Fruit fly (Drosophila melanogaster) whole organism, embryonic: ENCODE measurements around the gene CG8892.
A peak's percentile ranks its signal among the peaks of the same experiment; 100 is the strongest.

ENCODE experiments used
- CG11560 ChIP-seq: fragments of 200-800 bp; sonication (Bioruptor generic); IDR thresholded peaks from 3 replicates; pipeline ENCODE4 v1.3.6; 2022; ENCODE audit warnings: missing biosample characterization, missing genetic modification characterization
- CG12071 ChIP-seq: fragments of 200-800 bp; sonication (Bioruptor generic); optimal IDR thresholded peaks from 3 replicates; lab custom pipeline; 2018; ENCODE audit warnings: missing biosample characterization, mild to moderate bottlenecking, missing genetic modification characterization
- CG12942 ChIP-seq: fragments of 200-800 bp; sonication (Bioruptor generic); optimal IDR thresholded peaks from 3 replicates; lab custom pipeline; 2016; ENCODE audit warnings: missing biosample characterization, missing genetic modification characterization
- CG13894 ChIP-seq: fragments of 200-800 bp; sonication (Bioruptor generic); optimal IDR thresholded peaks from 3 replicates; lab custom pipeline; 2018; ENCODE audit warnings: missing biosample characterization, mild to moderate bottlenecking, missing genetic modification characterization, moderate library complexity
- CG15514 ChIP-seq: fragments of 200-800 bp; sonication (Bioruptor generic); optimal IDR thresholded peaks from 3 replicates; lab custom pipeline; 2017; ENCODE audit warnings: missing biosample characterization, missing genetic modification characterization, mild to moderate bottlenecking, moderate library complexity, missing genetic modification reagents
- CG15601 ChIP-seq: fragments of 200-800 bp; sonication (Bioruptor generic); optimal IDR thresholded peaks from 3 replicates; lab custom pipeline; 2019; ENCODE audit warnings: missing biosample characterization, mild to moderate bottlenecking, missing genetic modification characterization, moderate library complexity
- CG16779 ChIP-seq: fragments of 200-800 bp; sonication (Bioruptor generic); IDR thresholded peaks from 2 replicates; pipeline ENCODE4 v1.3.6; 2022; ENCODE audit warnings: missing biosample characterization, missing genetic modification characterization
- CG17568 ChIP-seq: fragments of 200-800 bp; sonication (Bioruptor generic); optimal IDR thresholded peaks from 2 replicates; lab custom pipeline; 2018; ENCODE audit warnings: missing biosample characterization, mild to moderate bottlenecking, missing genetic modification characterization, moderate library complexity
- CG18599 ChIP-seq: fragments of 200-800 bp; sonication (Bioruptor generic); optimal IDR thresholded peaks from 3 replicates; lab custom pipeline; 2017; ENCODE audit warnings: missing biosample characterization, missing genetic modification characterization, mild to moderate bottlenecking, moderate library complexity, missing genetic modification reagents
- CG18764 ChIP-seq: fragments of 200-800 bp; sonication (Bioruptor generic); optimal IDR thresholded peaks from 3 replicates; lab custom pipeline; 2016; ENCODE audit warnings: missing biosample characterization, missing genetic modification characterization
- CG2120 ChIP-seq: fragments of 200-800 bp; sonication (Bioruptor generic); optimal IDR thresholded peaks from 3 replicates; lab custom pipeline; 2016; ENCODE audit warnings: missing biosample characterization, missing genetic modification characterization
- CG31441 ChIP-seq: fragments of 200-800 bp; sonication (Bioruptor generic); IDR thresholded peaks from 2 replicates; pipeline ENCODE4 v1.3.6; 2022; ENCODE audit warnings: missing biosample characterization, missing genetic modification characterization
- CG32532 ChIP-seq: fragments of 200-800 bp; sonication (Bioruptor generic); IDR thresholded peaks from 2 replicates; pipeline ENCODE4 v1.3.6; 2022; ENCODE audit warnings: missing biosample characterization, missing genetic modification characterization
- CG3281 ChIP-seq: fragments of 200-800 bp; sonication (Bioruptor generic); optimal IDR thresholded peaks from 3 replicates; lab custom pipeline; 2017; ENCODE audit warnings: missing biosample characterization, mild to moderate bottlenecking, missing genetic modification characterization
- CG34224 ChIP-seq: fragments of 200-800 bp; sonication (Bioruptor generic); IDR thresholded peaks from 3 replicates; pipeline ENCODE4 v1.3.6; 2022; ENCODE audit warnings: missing biosample characterization, missing genetic modification characterization; ENCODE audit not compliant: partially characterized antibody
- CG34376 ChIP-seq: fragments of 200-800 bp; sonication (Bioruptor generic); optimal IDR thresholded peaks from 2 replicates; lab custom pipeline; 2018; ENCODE audit warnings: missing biosample characterization, mild to moderate bottlenecking, missing genetic modification characterization
- CG42726 ChIP-seq: fragments of 200-800 bp; sonication (Bioruptor generic); IDR thresholded peaks from 2 replicates; pipeline ENCODE4 v1.3.6; 2022; ENCODE audit warnings: missing biosample characterization, missing genetic modification characterization; ENCODE audit not compliant: partially characterized antibody
- CG43689 ChIP-seq: fragments of 200-800 bp; sonication (Bioruptor generic); IDR thresholded peaks from 2 replicates; pipeline ENCODE4 v1.3.6; 2022; ENCODE audit warnings: missing biosample characterization, missing genetic modification characterization
- CG5180 ChIP-seq: fragments of 200-800 bp; sonication (Bioruptor generic); optimal IDR thresholded peaks from 3 replicates; lab custom pipeline; 2017; ENCODE audit warnings: missing biosample characterization, missing genetic modification characterization, mild to moderate bottlenecking, moderate library complexity, missing genetic modification reagents
- CG8290 ChIP-seq, 3 experiments: fragments of 200-800 bp; sonication (Bioruptor generic); optimal IDR thresholded peaks; 2 replicates each; lab custom pipeline; 2016 to 2019; ENCODE audit warnings: missing biosample characterization in 3 of 3, missing genetic modification characterization in 3 of 3, mild to moderate bottlenecking in 2 of 3, moderate library complexity in 1 of 3
- Dbx ChIP-seq: fragments of 200-800 bp; sonication (Bioruptor generic); IDR thresholded peaks from 3 replicates; pipeline ENCODE4 v1.3.6; 2022; ENCODE audit warnings: missing biosample characterization, missing genetic modification characterization
- Deaf1 ChIP-seq: fragments of 200-800 bp; optimal IDR thresholded peaks from 3 replicates; lab custom pipeline; 2019; ENCODE audit warnings: missing biosample characterization, mild to moderate bottlenecking, missing genetic modification characterization, moderate library complexity
- Dref ChIP-seq: fragments of 200-800 bp; sonication (Bioruptor generic); IDR thresholded peaks from 2 replicates; pipeline ENCODE4 v1.3.6; 2022; ENCODE audit warnings: missing biosample characterization, missing genetic modification characterization
- ERR ChIP-seq: fragments of 200-800 bp; sonication (Bioruptor generic); optimal IDR thresholded peaks from 2 replicates; lab custom pipeline; 2016; ENCODE audit warnings: missing biosample characterization, missing genetic modification characterization
- Eip74EF ChIP-seq, 2 experiments: fragments of 200-800 bp in 1 of 2; fragments of >200 bp in 1 of 2; sonication (Bioruptor generic) in 1 of 2; optimal IDR thresholded peaks; 2 replicates each; lab custom pipeline; 2017 to 2019; ENCODE audit warnings: missing biosample characterization in 2 of 2, missing genetic modification characterization in 2 of 2, mild to moderate bottlenecking in 1 of 2, moderate library complexity in 1 of 2
- Ets65A ChIP-seq: fragments of 200-800 bp; sonication (Bioruptor generic); peaks from one replicate; lab custom pipeline; 2016; ENCODE audit warnings: missing biosample characterization, missing genetic modification characterization
- Fer1 ChIP-seq: fragments of 200-800 bp; sonication (Bioruptor generic); optimal IDR thresholded peaks from 2 replicates; lab custom pipeline; 2017; ENCODE audit warnings: missing biosample characterization, mild to moderate bottlenecking, missing genetic modification characterization
- Hand ChIP-seq: fragments of 200-800 bp; sonication (Bioruptor generic); optimal IDR thresholded peaks from 2 replicates; lab custom pipeline; 2017; ENCODE audit warnings: mild to moderate bottlenecking, missing biosample characterization, missing genetic modification reagents, missing genetic modification characterization
- Jarid2 ChIP-seq: fragments of 200-800 bp; sonication (Bioruptor generic); optimal IDR thresholded peaks from 3 replicates; lab custom pipeline; 2017; ENCODE audit warnings: mild to moderate bottlenecking, missing biosample characterization, missing genetic modification reagents, missing genetic modification characterization
- Med ChIP-seq: fragments of 200-800 bp; sonication (Bioruptor generic); peaks from one replicate; lab custom pipeline; 2016; ENCODE audit warnings: missing biosample characterization, missing genetic modification characterization, mild to moderate bottlenecking, inconsistent platforms, moderate library complexity
- Rfx ChIP-seq: fragments of 200-800 bp; sonication (Bioruptor generic); IDR thresholded peaks from 2 replicates; pipeline ENCODE4 v1.3.6; 2022; ENCODE audit warnings: missing biosample characterization, missing genetic modification characterization
- amos ChIP-seq: fragments of 200-800 bp; sonication (Bioruptor generic); IDR thresholded peaks from 2 replicates; pipeline ENCODE4 v1.3.6; 2022; ENCODE audit warnings: missing biosample characterization, missing genetic modification characterization; ENCODE audit not compliant: partially characterized antibody
- caup ChIP-seq: fragments of 200-800 bp; sonication (Bioruptor generic); optimal IDR thresholded peaks from 3 replicates; lab custom pipeline; 2017; ENCODE audit warnings: missing biosample characterization, mild to moderate bottlenecking, missing genetic modification characterization, moderate library complexity; ENCODE audit not compliant: severe bottlenecking
- corto ChIP-seq: fragments of 200-800 bp; sonication (Bioruptor generic); optimal IDR thresholded peaks from 2 replicates; lab custom pipeline; 2016; ENCODE audit warnings: missing biosample characterization, mild to moderate bottlenecking, missing genetic modification characterization, moderate library complexity
- ewg ChIP-seq: fragments of 200-800 bp; sonication (Bioruptor generic); optimal IDR thresholded peaks from 3 replicates; lab custom pipeline; 2017; ENCODE audit warnings: mild to moderate bottlenecking, missing biosample characterization, missing genetic modification reagents, missing genetic modification characterization
- gsb-n ChIP-seq: fragments of 200-800 bp; sonication (Bioruptor generic); optimal IDR thresholded peaks from 3 replicates; lab custom pipeline; 2018; ENCODE audit warnings: missing biosample characterization, mild to moderate bottlenecking, missing genetic modification characterization
- ind ChIP-seq: fragments of 200-800 bp; sonication (Bioruptor generic); optimal IDR thresholded peaks from 3 replicates; lab custom pipeline; 2016; ENCODE audit warnings: missing biosample characterization, missing genetic modification characterization
- lab ChIP-seq: fragments of 200-800 bp; sonication (Bioruptor generic); optimal IDR thresholded peaks from 3 replicates; lab custom pipeline; 2017; ENCODE audit warnings: missing biosample characterization, missing genetic modification characterization, mild to moderate bottlenecking, moderate library complexity, missing genetic modification reagents
- lbe ChIP-seq: fragments of 200-800 bp; sonication (Bioruptor generic); optimal IDR thresholded peaks from 2 replicates; lab custom pipeline; 2016; ENCODE audit warnings: missing biosample characterization, mild to moderate bottlenecking, missing genetic modification characterization
- scrt ChIP-seq: fragments of 200-800 bp; sonication (Bioruptor generic); optimal IDR thresholded peaks from 2 replicates; lab custom pipeline; 2018; ENCODE audit warnings: missing biosample characterization, mild to moderate bottlenecking, missing genetic modification characterization, moderate library complexity
- sens ChIP-seq: fragments of 200-800 bp; sonication (Bioruptor generic); peaks from one replicate; lab custom pipeline; 2016; ENCODE audit warnings: missing biosample characterization, missing genetic modification characterization
- so ChIP-seq: fragments of 200-800 bp; sonication (Bioruptor generic); IDR thresholded peaks from 3 replicates; pipeline ENCODE4 v1.3.6; 2022; ENCODE audit warnings: missing biosample characterization, missing genetic modification characterization
- usp ChIP-seq: fragments of >200 bp; optimal IDR thresholded peaks from 2 replicates; lab custom pipeline; 2017; ENCODE audit warnings: missing biosample characterization, missing genetic modification characterization
- wdn ChIP-seq: fragments of 200-800 bp; sonication (Bioruptor generic); IDR thresholded peaks from 2 replicates; pipeline ENCODE4 v1.3.6; 2022; ENCODE audit warnings: missing biosample characterization, missing genetic modification characterization

CG8892 gene

dm6 chr2L:4942257-4942792 lies 39.1 kb downstream of the CG8892 start, which contains the start of gene synr:
Gene synr (plus strand): TSS chr2L:4942742.
- TF ChIP-seq lab (GFP tag; lab: Kevin White, UChicago) (peak; percentile 57), amos (GFP tag; lab: Robert Waterston, UW) (no peak), wdn (0 out of 2 replicates have a peak, but pooled peaks have one; percentile 11), Med (GFP tag; lab: Kevin White, UChicago) (peak; percentile 13), CG18599 (peak; percentile 44), sens (GFP tag; lab: Kevin White, UChicago) (peak; percentile 59), CG2120 (GFP tag; lab: Kevin White, UChicago) (peak; percentile 32), CG15514 (peak; percentile 7), ERR (no peak)

dm6 chr2L:4937060-4937459 lies 44.3 kb downstream of the CG8892 start, which contains the start of gene Sgs1:
Gene Sgs1 (plus strand): TSS chr2L:4937409.
- TF ChIP-seq lbe (GFP tag; lab: Kevin White, UChicago): peak; percentile 16
- TF ChIP-seq CG18764 (GFP tag; lab: Kevin White, UChicago): no peak
- TF ChIP-seq corto (GFP tag; lab: Kevin White, UChicago): peak; percentile 25

- peak; percentile 57 for TF ChIP-seq ewg (GFP tag; lab: Kevin White, UChicago)
- 0 out of 3 replicates have a peak, but pooled peaks have one; percentile 9 for TF ChIP-seq CG34224 (GFP tag; lab: Robert Waterston, UW)
- TF ChIP-seq Ets65A (GFP tag; lab: Kevin White, UChicago): peak; percentile 18
- TF ChIP-seq Deaf1 (tag; lab: Kevin White, UChicago): peak; percentile 94
- peak; percentile 41; the same call in 1 of the 2 replicates for TF ChIP-seq CG32532 (GFP tag; lab: Robert Waterston, UW)
- 0 out of 2 replicates have a peak, but pooled peaks have one; percentile 20 for TF ChIP-seq Rfx (GFP tag; lab: Robert Waterston, UW)
- TF ChIP-seq CG18764 (GFP tag; lab: Kevin White, UChicago): no peak
- TF ChIP-seq CG12942 (GFP tag; lab: Kevin White, UChicago): no peak
- TF ChIP-seq CG17568 (GFP tag; lab: Kevin White, UChicago): no peak
- TF ChIP-seq CG13894 (tag; lab: Kevin White, UChicago): peak; percentile 79
- no peak for TF ChIP-seq gsb-n (tag; lab: Kevin White, UChicago)
- TF ChIP-seq Dbx (GFP tag; lab: Robert Waterston, UW): peak; percentile 38; the same call in 1 of the 3 replicates
- no peak for TF ChIP-seq CG12071
- TF ChIP-seq so (GFP tag; lab: Robert Waterston, UW): no peak
- TF ChIP-seq Dref (GFP tag; lab: Robert Waterston, UW): peak; percentile 11; the same call in 1 of the 2 replicates
- TF ChIP-seq ind: no peak
- 0 out of 2 replicates have a peak, but pooled peaks have one; percentile 29 for TF ChIP-seq CG16779 (GFP tag; lab: Robert Waterston, UW)
- peak; percentile 38 for TF ChIP-seq Med (GFP tag; lab: Kevin White, UChicago)
- TF ChIP-seq caup: peak; percentile 7
- no peak for TF ChIP-seq CG11560 (tag; lab: Robert Waterston, UW)
- no peak for TF ChIP-seq Eip74EF (GFP tag; optimal IDR thresholded peaks at IDR 0.05; lab: Kevin White, UChicago)
- peak; percentile 80 for TF ChIP-seq Fer1 (GFP tag; lab: Kevin White, UChicago)
- TF ChIP-seq usp: no peak
- no peak for TF ChIP-seq CG8290 (GFP tag; optimal IDR thresholded peaks at IDR 0.05; lab: Kevin White, UChicago)
- TF ChIP-seq CG8290 (tag; optimal IDR thresholded peaks at IDR 0.05; lab: Kevin White, UChicago): no peak
- TF ChIP-seq CG3281 (GFP tag; lab: Kevin White, UChicago): peak; percentile 31
- no peak for TF ChIP-seq CG42726 (GFP tag; lab: Robert Waterston, UW)
- TF ChIP-seq CG43689 (GFP tag; lab: Robert Waterston, UW): no peak
- peak; percentile 37 for TF ChIP-seq CG34376 (GFP tag; lab: Kevin White, UChicago)
- TF ChIP-seq lab (GFP tag; lab: Kevin White, UChicago): peak; percentile 55
- TF ChIP-seq scrt: peak; percentile 94
- peak; percentile 23 for TF ChIP-seq Jarid2 (GFP tag; lab: Kevin White, UChicago)
- peak; percentile 38 for TF ChIP-seq Hand (GFP tag; lab: Kevin White, UChicago)
- TF ChIP-seq CG15601 (tag; lab: Kevin White, UChicago): peak; percentile 94
- no peak for TF ChIP-seq CG31441
- no peak for TF ChIP-seq CG5180
These were observed 45.0 kb downstream of the CG8892 start, which contains the start of gene hoe2 for dm6 chr2L:4936325-4936869. Gene hoe2 (minus strand): TSS chr2L:4936450.
